Fruit fly (Drosophila melanogaster): ENCODE measurements around the gene CG43322.

DNA sequence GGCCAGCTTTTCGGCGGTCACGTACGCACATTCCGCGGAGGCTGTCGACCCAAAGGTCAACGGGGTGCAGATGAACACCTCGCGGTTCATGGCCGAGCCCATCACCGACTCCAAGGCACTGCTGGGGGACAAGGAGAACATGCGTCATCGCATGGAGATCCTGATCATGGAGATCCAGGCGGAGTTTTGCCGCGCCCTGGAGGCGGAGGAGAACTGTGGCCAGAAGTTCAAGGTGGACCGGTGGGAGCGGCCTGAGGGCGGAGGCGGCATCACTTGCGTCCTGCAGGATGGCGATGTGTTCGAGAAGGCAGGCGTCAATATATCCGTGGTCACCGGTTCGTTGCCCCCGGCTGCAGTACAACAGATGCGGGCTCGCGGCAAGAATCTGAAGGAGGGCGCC, 48.6 kb upstream of the CG43322 start:
- no peak for TF ChIP-seq Lpt (GFP tag; optimal IDR thresholded peaks at IDR 0.05)
- no peak for TF ChIP-seq Eip75B (GFP tag; optimal IDR thresholded peaks at IDR 0.05)
- TF ChIP-seq achi (GFP tag; optimal IDR thresholded peaks at IDR 0.05), result no peak
- TF ChIP-seq CG10669 (GFP tag; optimal IDR thresholded peaks at IDR 0.05), result no peak
- TF ChIP-seq CG34406 (GFP tag; optimal IDR thresholded peaks at IDR 0.05), result no peak

Measured in whole organism, prepupa.